Fruit fly (Drosophila melanogaster) whole organism, pupa: ENCODE data around the gene CG12608.

Experiments used
- CG10348 ChIP-seq: fragments of 200-800 bp; sonication (Bioruptor generic); IDR thresholded peaks from 2 replicates; pipeline ENCODE4 v1.3.6; 2022; ENCODE audit warnings: missing biosample characterization, missing genetic modification characterization
- CG12605 ChIP-seq: fragments of 200-800 bp; sonication (Bioruptor generic); IDR thresholded peaks from 2 replicates; pipeline ENCODE4 v1.3.6; 2022; ENCODE audit warnings: missing biosample characterization, missing genetic modification characterization
- CG13204 ChIP-seq: fragments of 200-800 bp; sonication (Bioruptor generic); optimal IDR thresholded peaks from 2 replicates; lab custom pipeline; 2018; ENCODE audit warnings: missing biosample characterization, mild to moderate bottlenecking, missing genetic modification characterization, moderate library complexity
- CG14655 ChIP-seq: fragments of 200-800 bp; sonication (Bioruptor generic); optimal IDR thresholded peaks from 3 replicates; lab custom pipeline; 2017; ENCODE audit warnings: mild to moderate bottlenecking, missing biosample characterization, missing genetic modification reagents, missing genetic modification characterization
- CG15710 ChIP-seq: fragments of 200-800 bp; sonication (Bioruptor generic); optimal IDR thresholded peaks from 2 replicates; lab custom pipeline; 2018; ENCODE audit warnings: missing biosample characterization, mild to moderate bottlenecking, missing genetic modification characterization, moderate library complexity
- CG17806 ChIP-seq: fragments of 200-800 bp; sonication (Bioruptor generic); optimal IDR thresholded peaks from 2 replicates; lab custom pipeline; 2018; ENCODE audit warnings: missing biosample characterization, mild to moderate bottlenecking, missing genetic modification characterization, moderate library complexity
- CG32121 ChIP-seq: fragments of 200-800 bp; sonication (Bioruptor generic); IDR thresholded peaks from 2 replicates; pipeline ENCODE4 v1.3.6; 2022; ENCODE audit warnings: missing biosample characterization, missing genetic modification characterization
- CG34367 ChIP-seq: fragments of 200-800 bp; sonication (Bioruptor generic); optimal IDR thresholded peaks from 2 replicates; lab custom pipeline; 2018; ENCODE audit warnings: missing biosample characterization, mild to moderate bottlenecking, missing genetic modification characterization
- CG4496 ChIP-seq: fragments of 200-800 bp; sonication (Bioruptor generic); IDR thresholded peaks from 3 replicates; pipeline ENCODE4 v1.3.6; 2022; ENCODE audit warnings: missing biosample characterization, missing genetic modification characterization
- CG8159 ChIP-seq: fragments of 200-800 bp; sonication (Bioruptor generic); optimal IDR thresholded peaks from 3 replicates; lab custom pipeline; 2018; ENCODE audit warnings: missing biosample characterization, mild to moderate bottlenecking, missing genetic modification characterization, moderate library complexity
- CG8301 ChIP-seq: fragments of 200-800 bp; sonication (Bioruptor generic); optimal IDR thresholded peaks from 2 replicates; lab custom pipeline; 2018; ENCODE audit warnings: missing biosample characterization, mild to moderate bottlenecking, missing genetic modification characterization
- CG9948 ChIP-seq: fragments of 200-800 bp; sonication (Bioruptor generic); optimal IDR thresholded peaks from 2 replicates; lab custom pipeline; 2018; ENCODE audit warnings: missing biosample characterization, mild to moderate bottlenecking, missing genetic modification characterization, moderate library complexity
- D1 ChIP-seq: fragments of 200-800 bp; sonication (Bioruptor generic); optimal IDR thresholded peaks from 2 replicates; lab custom pipeline; 2018; ENCODE audit warnings: missing biosample characterization, mild to moderate bottlenecking, missing genetic modification characterization, moderate library complexity
- EcR ChIP-seq: fragments of 200-800 bp; sonication (Bioruptor generic); optimal IDR thresholded peaks from 3 replicates; lab custom pipeline; 2019; ENCODE audit warnings: missing biosample characterization, missing genetic modification characterization, mild to moderate bottlenecking, moderate library complexity, missing genetic modification reagents
- Ets98B ChIP-seq: fragments of 200-800 bp; sonication (Bioruptor generic); IDR thresholded peaks from 2 replicates; pipeline ENCODE4 v1.3.6; 2022; ENCODE audit warnings: missing biosample characterization, missing genetic modification characterization
- Pif1A ChIP-seq: fragments of 200-800 bp; sonication (Bioruptor generic); optimal IDR thresholded peaks from 3 replicates; lab custom pipeline; 2016; ENCODE audit warnings: missing biosample characterization, missing genetic modification characterization
- Pif1B ChIP-seq: fragments of 200-800 bp; sonication (Bioruptor generic); optimal IDR thresholded peaks from 3 replicates; lab custom pipeline; 2016; ENCODE audit warnings: missing biosample characterization, missing genetic modification characterization
- Snoo ChIP-seq: fragments of 200-800 bp; sonication (Bioruptor generic); optimal IDR thresholded peaks from 3 replicates; lab custom pipeline; 2017; ENCODE audit warnings: missing biosample characterization, mild to moderate bottlenecking, missing genetic modification characterization, inconsistent platforms
- fd96Ca ChIP-seq: fragments of 200-800 bp; sonication (Bioruptor generic); IDR thresholded peaks from 3 replicates; pipeline ENCODE4 v1.3.6; 2022; ENCODE audit warnings: missing biosample characterization, missing genetic modification characterization
- gl ChIP-seq: fragments of 200-800 bp; sonication (Bioruptor generic); optimal IDR thresholded peaks from 2 replicates; lab custom pipeline; 2018; ENCODE audit warnings: missing biosample characterization, mild to moderate bottlenecking, missing genetic modification characterization
- rn ChIP-seq: fragments of 200-800 bp; sonication (Bioruptor generic); IDR thresholded peaks from 2 replicates; pipeline ENCODE4 v1.3.6; 2022; ENCODE audit warnings: missing biosample characterization, missing genetic modification characterization

CG12608 gene

dm6 chrX:15298298-15299069 lies 45.9 kb downstream of the CG12608 start:
- TF ChIP-seq CG12605 (peak; percentile 78), Snoo (tag; lab: Kevin White, UChicago) (peak; percentile 87), gl (peak; percentile 47), Pif1B (GFP tag; lab: Kevin White, UChicago) (peak; percentile 66), CG15710 (tag; lab: Kevin White, UChicago) (peak; percentile 89), CG34367 (tag; lab: Kevin White, UChicago) (peak; percentile 82), CG9948 (tag; lab: Kevin White, UChicago) (peak; percentile 85), D1 (tag; lab: Kevin White, UChicago) (peak; percentile 57), CG13204 (GFP tag; lab: Kevin White, UChicago) (peak; percentile 99), Ets98B (GFP tag; lab: Robert Waterston, UW) (peak; percentile 88), CG8159 (peak; percentile 92), CG10348 (GFP tag; lab: Robert Waterston, UW) (peak; percentile 92), CG4496 (GFP tag; lab: Robert Waterston, UW) (peak; percentile 92), Pif1A (GFP tag; lab: Kevin White, UChicago) (peak; percentile 70), CG17806 (tag; lab: Kevin White, UChicago) (peak; percentile 77), fd96Ca (peak; percentile 91), CG14655 (GFP tag; lab: Kevin White, UChicago) (peak; percentile 95), EcR (GFP tag; lab: Kevin White, UChicago) (peak; percentile 79), CG32121 (GFP tag; lab: Robert Waterston, UW) (peak; percentile 94), CG8301 (tag; lab: Kevin White, UChicago) (peak; percentile 91), rn (GFP tag; lab: Robert Waterston, UW) (peak; percentile 85)

DNA sequence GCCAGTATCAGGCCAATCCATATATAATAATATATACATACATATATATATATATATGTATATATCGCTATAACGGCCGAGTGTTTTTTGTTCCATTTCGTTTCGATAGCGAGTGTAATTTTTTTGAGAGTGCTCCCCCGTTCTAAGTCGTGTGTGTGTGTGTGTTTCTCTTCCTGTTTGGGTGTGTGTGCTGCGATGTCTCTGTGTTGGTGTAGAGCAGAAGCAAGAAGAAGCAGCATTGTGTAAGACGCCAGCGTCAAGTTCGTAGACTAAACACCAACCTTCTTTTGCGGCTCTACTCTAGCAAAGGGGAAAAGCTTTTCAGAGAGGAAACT lies 46.5 kb downstream of the CG12608 start:
- no peak for TF ChIP-seq Pif1A (GFP tag; lab: Kevin White, UChicago)
- no peak for TF ChIP-seq CG10348 (GFP tag; lab: Robert Waterston, UW)
- no peak for TF ChIP-seq CG8159
- TF ChIP-seq CG12605 = no peak
- no peak for TF ChIP-seq Snoo (tag; lab: Kevin White, UChicago)
- TF ChIP-seq CG34367 (tag; lab: Kevin White, UChicago) = no peak
- TF ChIP-seq CG14655 (GFP tag; lab: Kevin White, UChicago) = no peak
- no peak for TF ChIP-seq rn (GFP tag; lab: Robert Waterston, UW)
- TF ChIP-seq Pif1B (GFP tag; lab: Kevin White, UChicago) = no peak
- TF ChIP-seq CG15710 (tag; lab: Kevin White, UChicago) = no peak
- no peak for TF ChIP-seq gl
- no peak for TF ChIP-seq fd96Ca
- TF ChIP-seq CG13204 (GFP tag; lab: Kevin White, UChicago) = no peak
- no peak for TF ChIP-seq EcR (GFP tag; lab: Kevin White, UChicago)
- TF ChIP-seq Ets98B (GFP tag; lab: Robert Waterston, UW) = no peak
- TF ChIP-seq D1 (tag; lab: Kevin White, UChicago) = no peak
- TF ChIP-seq CG9948 (tag; lab: Kevin White, UChicago) = no peak
- no peak for TF ChIP-seq CG4496 (GFP tag; lab: Robert Waterston, UW)
- TF ChIP-seq, all 21 proteins: peak for 0

- TF ChIP-seq CG17806 (tag; lab: Kevin White, UChicago) = no peak
- peak; percentile 25; the same call in 1 of the 2 replicates for TF ChIP-seq Ets98B (GFP tag; lab: Robert Waterston, UW)
- TF ChIP-seq CG34367 (tag; lab: Kevin White, UChicago) = no peak
- 0 out of 2 replicates have a peak, but pooled peaks have one; percentile 5 for TF ChIP-seq CG12605
- TF ChIP-seq CG9948 (tag; lab: Kevin White, UChicago) = peak; percentile 9
- TF ChIP-seq fd96Ca = peak; percentile 30; the same call in 1 of the 3 replicates
- 0 out of 2 replicates have a peak, but pooled peaks have one; percentile 31 for TF ChIP-seq CG32121 (GFP tag; lab: Robert Waterston, UW)
- TF ChIP-seq CG4496 (GFP tag; lab: Robert Waterston, UW) = no peak
- TF ChIP-seq CG8301 (tag; lab: Kevin White, UChicago) = peak; percentile 16
- no peak for TF ChIP-seq CG10348 (GFP tag; lab: Robert Waterston, UW)
- TF ChIP-seq Pif1A (GFP tag; lab: Kevin White, UChicago) = no peak
- TF ChIP-seq gl = no peak
- peak; percentile 6 for TF ChIP-seq CG15710 (tag; lab: Kevin White, UChicago)
- TF ChIP-seq Snoo (tag; lab: Kevin White, UChicago) = peak; percentile 6
- no peak for TF ChIP-seq D1 (tag; lab: Kevin White, UChicago)
- no peak for TF ChIP-seq Pif1B (GFP tag; lab: Kevin White, UChicago)
- no peak for TF ChIP-seq EcR (GFP tag; lab: Kevin White, UChicago)
- peak; percentile 16 for TF ChIP-seq CG14655 (GFP tag; lab: Kevin White, UChicago)
- TF ChIP-seq CG13204 (GFP tag; lab: Kevin White, UChicago) = no peak
- TF ChIP-seq CG8159 = peak; percentile 27
- no peak for TF ChIP-seq rn (GFP tag; lab: Robert Waterston, UW)
Observed at dm6 chrX:15296969-15297816, 47.2 kb downstream of the CG12608 start, which contains the start of gene gce. Gene gce (plus strand): TSS chrX:15297766.
